Worm (Caenorhabditis elegans) whole organism, L3 larva: ENCODE data around the gene C13C4.7.
A peak's percentile ranks its signal among the peaks of the same experiment; 100 is the strongest.

Experiments
- ZK546.5 ChIP-seq: sonication (generic microtip); optimal IDR thresholded peaks from 2 replicates; lab custom pipeline; 2017; ENCODE audit warnings: missing biosample characterization, missing genetic modification characterization
- aly-2 ChIP-seq: fragments of 150-350 bp; optimal IDR thresholded peaks from 2 replicates; lab custom pipeline; 2014; ENCODE audit warnings: missing biosample characterization, missing genetic modification characterization
- ama-1 ChIP-seq: fragments of 150-350 bp; optimal IDR thresholded peaks from 2 replicates; lab custom pipeline; 2018
- ceh-28 ChIP-seq: fragments of 150-350 bp; optimal IDR thresholded peaks from 2 replicates; lab custom pipeline; 2014; ENCODE audit warnings: missing biosample characterization, missing genetic modification reagents, missing genetic modification characterization
- daf-12 ChIP-seq: fragments of 150-350 bp; optimal IDR thresholded peaks from 2 replicates; lab custom pipeline; 2014; ENCODE audit warnings: missing biosample characterization, missing genetic modification reagents, missing genetic modification characterization
- egl-5 ChIP-seq: fragments of 150-350 bp; optimal IDR thresholded peaks from 2 replicates; lab custom pipeline; 2017; ENCODE audit warnings: missing biosample characterization, missing genetic modification reagents, missing genetic modification characterization, inconsistent platforms
- eor-1 ChIP-seq, 2 experiments: fragments of 150-350 bp; optimal IDR thresholded peaks; 2 replicates each; lab custom pipeline; 2014 to 2018; ENCODE audit warnings: missing biosample characterization in 2 of 2, missing genetic modification characterization in 2 of 2
- fkh-10 ChIP-seq: sonication (generic microtip); optimal IDR thresholded peaks from 2 replicates; lab custom pipeline; 2017; ENCODE audit warnings: missing biosample characterization, missing genetic modification reagents, missing genetic modification characterization
- fos-1 ChIP-seq: fragments of 150-350 bp; optimal IDR thresholded peaks from 2 replicates; lab custom pipeline; 2014; ENCODE audit warnings: missing biosample characterization, missing genetic modification characterization
- hmg-11 ChIP-seq: sonication (generic microtip); optimal IDR thresholded peaks from 2 replicates; lab custom pipeline; 2016; ENCODE audit warnings: missing genetic modification characterization, missing compliant biosample characterization
- jun-1 ChIP-seq: fragments of 150-350 bp; optimal IDR thresholded peaks from 2 replicates; lab custom pipeline; 2014; ENCODE audit warnings: missing biosample characterization, missing genetic modification reagents, missing genetic modification characterization
- lin-15B ChIP-seq: fragments of 150-350 bp; optimal IDR thresholded peaks from 2 replicates; lab custom pipeline; 2014; ENCODE audit warnings: missing biosample characterization, missing genetic modification characterization
- lin-39 ChIP-seq: fragments of 150-350 bp; optimal IDR thresholded peaks from 2 replicates; lab custom pipeline; 2018; ENCODE audit warnings: missing biosample characterization, missing genetic modification reagents, missing genetic modification characterization
- lsy-12 ChIP-seq: sonication (generic microtip); optimal IDR thresholded peaks from 2 replicates; lab custom pipeline; 2016; ENCODE audit warnings: mild to moderate bottlenecking, missing genetic modification characterization, missing compliant biosample characterization
- mdl-1 ChIP-seq: fragments of 150-350 bp; optimal IDR thresholded peaks from 2 replicates; lab custom pipeline; 2014; ENCODE audit warnings: missing biosample characterization, missing genetic modification characterization
- mml-1 ChIP-seq: fragments of 150-350 bp; sonication (generic microtip); optimal IDR thresholded peaks from 3 replicates; lab custom pipeline; 2014; ENCODE audit warnings: missing biosample characterization, missing genetic modification characterization
- nfya-1 ChIP-seq: sonication (generic microtip); optimal IDR thresholded peaks from 2 replicates; lab custom pipeline; 2017; ENCODE audit warnings: missing genetic modification characterization, mild to moderate bottlenecking, missing compliant biosample characterization, antibody characterized with exemption, moderate library complexity; ENCODE audit not compliant: insufficient read depth
- nhr-11 ChIP-seq: fragments of 150-350 bp; optimal IDR thresholded peaks from 2 replicates; lab custom pipeline; 2014; ENCODE audit warnings: missing biosample characterization, missing genetic modification characterization
- nhr-12 ChIP-seq: fragments of 150-350 bp; optimal IDR thresholded peaks from 2 replicates; lab custom pipeline; 2014; ENCODE audit warnings: missing biosample characterization, missing genetic modification characterization
- nhr-23 ChIP-seq: fragments of 150-350 bp; optimal IDR thresholded peaks from 2 replicates; lab custom pipeline; 2014; ENCODE audit warnings: missing biosample characterization, missing genetic modification reagents, missing genetic modification characterization
- nhr-237 ChIP-seq: fragments of 150-350 bp; optimal IDR thresholded peaks from 2 replicates; lab custom pipeline; 2014; ENCODE audit warnings: missing biosample characterization, missing genetic modification characterization
- nhr-25 ChIP-seq: sonication (generic microtip); optimal IDR thresholded peaks from 2 replicates; lab custom pipeline; 2017; ENCODE audit warnings: missing biosample characterization, missing genetic modification characterization
- nhr-28 ChIP-seq: fragments of 150-350 bp; optimal IDR thresholded peaks from 2 replicates; lab custom pipeline; 2014; ENCODE audit warnings: missing biosample characterization, missing genetic modification characterization
- nhr-43 ChIP-seq: sonication (generic microtip); optimal IDR thresholded peaks from 2 replicates; lab custom pipeline; 2016; ENCODE audit warnings: mild to moderate bottlenecking, missing genetic modification characterization, missing compliant biosample characterization; ENCODE audit not compliant: poor library complexity, severe bottlenecking
- nhr-67 ChIP-seq: fragments of 150-350 bp; optimal IDR thresholded peaks from 2 replicates; lab custom pipeline; 2014; ENCODE audit warnings: missing biosample characterization, missing genetic modification characterization
- nhr-76 ChIP-seq: fragments of 150-350 bp; sonication (generic microtip); optimal IDR thresholded peaks from 5 replicates; lab custom pipeline; 2014; ENCODE audit warnings: missing biosample characterization, missing genetic modification characterization
- nhr-77 ChIP-seq: fragments of 150-350 bp; optimal IDR thresholded peaks from 2 replicates; lab custom pipeline; 2014; ENCODE audit warnings: missing biosample characterization, missing genetic modification characterization
- pqm-1 ChIP-seq: fragments of 150-350 bp; optimal IDR thresholded peaks from 2 replicates; lab custom pipeline; 2017; ENCODE audit warnings: missing biosample characterization, missing genetic modification characterization, inconsistent platforms
- sea-2 ChIP-seq: fragments of 150-350 bp; sonication (generic microtip); optimal IDR thresholded peaks from 4 replicates; lab custom pipeline; 2014; ENCODE audit warnings: missing biosample characterization, missing genetic modification reagents, missing genetic modification characterization
- skn-1 ChIP-seq: fragments of 150-350 bp; optimal IDR thresholded peaks from 2 replicates; lab custom pipeline; 2014; ENCODE audit warnings: missing biosample characterization, missing genetic modification characterization
- tbx-2 ChIP-seq: sonication (generic microtip); optimal IDR thresholded peaks from 2 replicates; lab custom pipeline; 2016; ENCODE audit warnings: mild to moderate bottlenecking, missing genetic modification characterization, missing compliant biosample characterization
- unc-39 ChIP-seq: sonication (generic microtip); optimal IDR thresholded peaks from 4 replicates; lab custom pipeline; 2017; ENCODE audit warnings: missing biosample characterization, missing genetic modification characterization
- unc-62 ChIP-seq: fragments of 150-350 bp; sonication (generic microtip); optimal IDR thresholded peaks from 4 replicates; lab custom pipeline; 2014; ENCODE audit warnings: missing biosample characterization, missing genetic modification reagents, missing genetic modification characterization
- zag-1 ChIP-seq: fragments of 150-350 bp; optimal IDR thresholded peaks from 2 replicates; lab custom pipeline; 2014; ENCODE audit warnings: missing biosample characterization, missing genetic modification characterization
- ztf-11 ChIP-seq: fragments of 150-350 bp; optimal IDR thresholded peaks from 2 replicates; lab custom pipeline; 2014; ENCODE audit warnings: missing biosample characterization, missing genetic modification characterization

The C13C4.7 gene

DNA sequence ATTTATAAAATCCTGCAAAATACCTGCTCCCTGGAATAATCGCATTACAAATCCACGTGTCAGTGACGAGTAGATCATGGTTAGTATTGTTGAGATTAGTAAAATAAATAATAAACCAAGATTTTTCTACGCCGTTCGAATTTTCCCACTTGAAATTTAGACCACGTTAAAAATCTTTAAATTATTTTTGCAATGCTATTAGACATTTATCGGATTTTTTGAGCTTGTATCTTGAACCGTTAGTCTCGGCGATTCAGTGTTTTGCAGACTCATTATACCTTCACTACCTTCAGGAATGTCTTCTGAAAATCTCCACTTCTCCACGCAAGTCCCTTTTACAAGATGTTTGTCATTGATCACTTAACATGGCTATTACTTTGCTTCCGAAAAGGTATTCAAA is 41.9 kb upstream of the C13C4.7 start, which contains the start of gene C27A7.5:
Gene C27A7.5, minus strand, starts transcription at position 101 of the 400 bp plus-strand sequence.
- TF ChIP-seq daf-12 (tag; lab: Kevin White, UChicago) (no peak), lsy-12 (tag; lab: Kevin White, UChicago) (no peak), ceh-28 (tag; lab: Kevin White, UChicago) (no peak), unc-39 (no peak), skn-1 (tag; lab: Kevin White, UChicago) (no peak), nhr-28 (tag; lab: Kevin White, UChicago) (no peak), nhr-77 (tag; lab: Kevin White, UChicago) (no peak), unc-62 (no peak), hmg-11 (no peak), tbx-2 (tag; lab: Kevin White, UChicago) (no peak), nhr-12 (tag; lab: Kevin White, UChicago) (no peak), nfya-1 (tag; lab: Kevin White, UChicago) (no peak), nhr-76 (no peak), zag-1 (tag; lab: Kevin White, UChicago) (no peak)

DNA sequence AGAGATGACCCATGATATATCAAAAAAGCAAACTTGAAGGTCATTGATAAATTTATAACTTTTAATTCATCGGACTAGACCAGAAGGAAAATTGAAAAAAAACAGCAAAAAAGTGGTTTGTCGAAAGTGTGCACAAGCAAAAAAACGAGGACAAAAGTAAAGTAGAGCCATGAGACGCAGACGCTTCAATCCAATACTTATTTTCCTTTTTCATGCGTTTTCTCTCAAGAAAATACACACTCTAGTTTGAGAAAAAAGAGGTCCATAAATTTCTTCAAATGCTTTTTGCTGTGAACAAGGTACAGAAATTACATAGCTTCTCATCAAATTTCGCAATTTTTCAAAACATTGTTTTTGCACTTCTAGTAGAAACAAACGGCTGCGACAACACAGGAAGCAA is 40.9 kb upstream of the C13C4.7 start:
- TF ChIP-seq nhr-11 (tag; lab: Kevin White, UChicago) (no peak), hmg-11 (peak; percentile 34), ZK546.5 (tag; lab: Kevin White, UChicago) (no peak), sea-2 (GFP tag; lab: Kevin White, UChicago) (no peak), nfya-1 (tag; lab: Kevin White, UChicago) (peak; percentile 15)
- TF ChIP-seq, all 47 proteins: peak for 2

DNA sequence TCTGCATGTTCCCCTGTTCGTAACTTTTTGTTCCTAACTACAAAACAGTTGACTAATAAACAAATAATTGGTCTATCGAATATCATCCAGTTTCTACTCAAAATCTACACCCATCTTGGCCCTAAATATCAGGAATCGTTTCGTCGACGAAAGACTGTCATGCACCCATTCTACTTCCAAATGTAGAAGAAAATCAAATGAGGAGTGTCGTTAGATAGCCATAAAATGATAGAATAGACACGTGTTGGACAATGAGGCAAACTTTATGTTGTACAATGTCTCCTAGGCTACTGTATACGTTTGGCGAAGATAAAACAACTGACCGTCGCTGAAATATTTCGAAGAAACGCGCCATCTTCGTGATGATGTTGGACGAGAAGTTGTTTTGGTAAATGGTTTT is 39.7 kb upstream of the C13C4.7 start:
- peak; percentile 35 for TF ChIP-seq egl-5
- no peak for TF ChIP-seq aly-2 (tag; lab: Kevin White, UChicago)
- TF ChIP-seq nhr-25 (tag; lab: Kevin White, UChicago): peak; percentile 51

DNA sequence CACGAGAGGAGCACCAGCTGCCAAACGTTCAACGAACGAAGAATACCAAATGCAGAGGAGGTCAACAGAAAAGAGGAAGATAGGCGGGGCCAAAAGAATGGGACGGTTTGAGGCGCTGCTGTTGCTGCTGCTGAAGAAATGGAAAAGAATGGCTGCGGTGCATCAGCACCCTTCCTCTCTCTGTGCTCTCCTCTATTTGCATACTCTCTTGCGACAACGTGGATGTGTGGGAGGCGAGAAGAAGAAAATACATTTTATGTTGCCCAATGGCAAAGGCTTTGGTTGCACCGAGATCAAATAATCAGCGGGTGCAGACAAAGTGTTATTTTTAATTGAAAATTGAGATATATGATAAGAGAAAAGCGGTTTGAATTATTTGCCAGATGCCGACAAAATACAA is 38.1 kb upstream of the C13C4.7 start:
- TF ChIP-seq nhr-23: no peak
- TF ChIP-seq unc-62: no peak
- peak; percentile 25 for TF ChIP-seq nfya-1 (tag; lab: Kevin White, UChicago)

DNA sequence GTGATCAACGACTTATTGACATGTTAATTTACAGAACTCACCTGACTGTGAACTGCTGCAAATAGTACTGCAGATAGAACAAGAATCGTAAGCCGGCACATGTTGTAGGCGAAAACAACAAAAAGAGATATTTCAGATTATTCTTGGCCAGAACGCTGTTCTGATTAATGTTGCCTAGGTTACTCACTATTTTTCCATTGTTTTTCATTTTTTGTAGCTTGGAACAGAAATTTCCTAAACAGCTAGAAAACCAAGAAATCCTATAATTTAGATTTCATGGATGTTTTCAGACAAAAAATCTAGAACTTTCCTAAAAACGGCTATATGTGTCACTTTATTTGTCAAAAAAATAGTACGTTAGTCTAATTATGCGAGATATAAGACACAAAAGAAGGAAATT is 34.3 kb upstream of the C13C4.7 start, which contains the start of gene C27A7.9:
Gene C27A7.9, minus strand, starts transcription at position 101 of the 400 bp plus-strand sequence.
- TF ChIP-seq lin-15B (no peak), jun-1 (tag; lab: Kevin White, UChicago) (no peak), nhr-23 (no peak), daf-12 (tag; lab: Kevin White, UChicago) (no peak), fkh-10 (GFP tag; lab: Kevin White, UChicago) (no peak), unc-39 (no peak), aly-2 (tag; lab: Kevin White, UChicago) (no peak), pqm-1 (tag; lab: Kevin White, UChicago) (no peak), nhr-237 (tag; lab: Kevin White, UChicago) (no peak), skn-1 (tag; lab: Kevin White, UChicago) (no peak), nhr-12 (tag; lab: Kevin White, UChicago) (no peak), nhr-11 (tag; lab: Kevin White, UChicago) (no peak), nhr-67 (no peak), ztf-11 (tag; lab: Kevin White, UChicago) (no peak), unc-62 (no peak), nhr-43 (no peak), ama-1 (no peak)
- TF ChIP-seq, all 47 proteins: peak for 0

DNA sequence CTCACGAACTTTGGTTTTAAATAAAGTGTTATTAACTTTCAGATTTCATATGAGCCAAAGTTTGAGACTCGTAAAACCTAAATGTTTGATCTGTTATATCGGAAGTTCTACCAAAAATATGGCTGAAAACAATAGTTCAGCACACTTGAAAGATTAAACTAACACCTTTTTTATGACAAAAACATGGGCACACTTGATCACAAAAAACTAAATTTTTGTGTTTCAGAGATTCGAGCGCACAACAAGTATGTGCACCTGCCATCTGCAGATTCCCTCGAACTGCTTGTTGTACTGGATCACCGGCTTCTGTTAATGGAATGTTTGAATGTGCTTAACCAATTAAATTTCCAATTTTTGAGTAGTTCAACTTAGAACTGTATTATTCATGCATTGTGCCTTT is 33.5 kb upstream of the C13C4.7 start:
- TF ChIP-seq eor-1 (tag; optimal IDR thresholded peaks at IDR 0.05; lab: Kevin White, UChicago): no peak
- TF ChIP-seq mdl-1 (tag; lab: Kevin White, UChicago): no peak
- TF ChIP-seq mml-1 (tag; lab: Kevin White, UChicago): no peak
- no peak for TF ChIP-seq fos-1 (tag; lab: Kevin White, UChicago)
- TF ChIP-seq lin-39 (tag; lab: Kevin White, UChicago): no peak
- no peak for TF ChIP-seq daf-12 (tag; lab: Kevin White, UChicago)
- no peak for TF ChIP-seq nhr-237 (tag; lab: Kevin White, UChicago)
- TF ChIP-seq aly-2 (tag; lab: Kevin White, UChicago): no peak
- TF ChIP-seq nhr-28 (tag; lab: Kevin White, UChicago): no peak
- TF ChIP-seq nhr-25 (tag; lab: Kevin White, UChicago): no peak
- TF ChIP-seq nhr-23: no peak
- no peak for TF ChIP-seq nhr-12 (tag; lab: Kevin White, UChicago)
